Worm (Caenorhabditis elegans): Measurements from ENCODE around the gene blos-7.
"Not testable (repeated sequence)": the region's sequence is repeated elsewhere in the genome, so short reads cannot be mapped to it uniquely, and the experiment has no call there.

blos-7 gene

ce11 chrIV:3582806-3583205, at the start of gene blos-7:
Gene blos-7, minus strand, starts transcription at chrIV:3582906.
- TF ChIP-seq unc-62 (GFP tag; optimal IDR thresholded peaks at IDR 0.05) = not testable (repeated sequence)

- no peak for TF ChIP-seq unc-62 (GFP tag; optimal IDR thresholded peaks at IDR 0.05)
Observed at ce11 chrIV:3632475-3632874, 49.8 kb upstream of the blos-7 start.

- TF ChIP-seq unc-62 (GFP tag; optimal IDR thresholded peaks at IDR 0.05) = no peak
Observed at ce11 chrIV:3628896-3629641, 46.4 kb upstream of the blos-7 start.

ce11 chrIV:3626447-3626846, 43.7 kb upstream of the blos-7 start:
- TF ChIP-seq unc-62 (GFP tag; optimal IDR thresholded peaks at IDR 0.05) = no peak

- TF ChIP-seq unc-62 (GFP tag; optimal IDR thresholded peaks at IDR 0.05) = no peak
Observed at ce11 chrIV:3624597-3624996, 41.9 kb upstream of the blos-7 start, which contains the start of the genes cha-1 and unc-17. Gene cha-1, minus strand, starts transcription at chrIV:3624697. Gene unc-17, minus strand, starts transcription at chrIV:3624699.

- TF ChIP-seq unc-62 (GFP tag; optimal IDR thresholded peaks at IDR 0.05) = no peak
Observed at ce11 chrIV:3621805-3622355, 39.2 kb upstream of the blos-7 start.

ce11 chrIV:3618719-3619118, 36.0 kb upstream of the blos-7 start:
- no peak for TF ChIP-seq unc-62 (GFP tag; optimal IDR thresholded peaks at IDR 0.05)

- no peak for TF ChIP-seq unc-62 (GFP tag; optimal IDR thresholded peaks at IDR 0.05)
Observed at ce11 chrIV:3613022-3613605, 30.4 kb upstream of the blos-7 start, which contains the start of gene ltah-1.2. Gene ltah-1.2, minus strand, starts transcription at chrIV:3613072.

DNA sequence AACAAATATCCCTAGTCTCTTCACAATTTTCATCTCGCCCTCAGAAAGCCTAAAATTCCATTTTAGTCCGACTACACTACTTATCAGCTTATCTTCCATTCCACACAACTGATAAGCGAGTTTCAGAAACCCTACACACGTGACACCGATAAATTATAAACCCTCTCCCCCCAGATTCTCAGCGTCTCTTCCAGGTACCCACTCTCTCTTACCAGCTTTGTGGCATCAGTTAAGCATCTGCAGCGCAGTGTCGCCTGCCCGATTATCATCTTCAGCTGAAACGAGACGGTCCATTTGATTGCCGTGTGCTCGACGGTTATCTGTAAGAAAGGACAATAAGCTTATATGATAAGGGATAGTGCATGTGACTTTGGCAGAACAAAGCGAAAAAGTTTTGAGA, 29.1 kb upstream of the blos-7 start:
- no peak for TF ChIP-seq unc-62 (GFP tag; optimal IDR thresholded peaks at IDR 0.05)

ce11 chrIV:3610987-3611386, 28.3 kb upstream of the blos-7 start:
- no peak for TF ChIP-seq unc-62 (GFP tag; optimal IDR thresholded peaks at IDR 0.05)

- TF ChIP-seq unc-62 (GFP tag; optimal IDR thresholded peaks at IDR 0.05) = no peak
Observed at ce11 chrIV:3608547-3609222, 26.0 kb upstream of the blos-7 start.

- no peak for TF ChIP-seq unc-62 (GFP tag; optimal IDR thresholded peaks at IDR 0.05)
Observed at ce11 chrIV:3606285-3606834, 23.7 kb upstream of the blos-7 start, which contains the start of the genes Y37E11B.10 and kgb-2. Gene Y37E11B.10, minus strand, starts transcription at chrIV:3606466. Gene kgb-2, plus strand, starts transcription at chrIV:3606784.

ce11 chrIV:3604104-3604503, 21.4 kb upstream of the blos-7 start:
- no peak for TF ChIP-seq unc-62 (GFP tag; optimal IDR thresholded peaks at IDR 0.05)

ce11 chrIV:3601846-3602245, 19.1 kb upstream of the blos-7 start:
- TF ChIP-seq unc-62 (GFP tag; optimal IDR thresholded peaks at IDR 0.05) = no peak

- TF ChIP-seq unc-62 (GFP tag; optimal IDR thresholded peaks at IDR 0.05) = no peak
Observed at ce11 chrIV:3599958-3600357, 17.3 kb upstream of the blos-7 start, which contains the start of gene Y37E11B.7. Gene Y37E11B.7, minus strand, starts transcription at chrIV:3600164.

DNA sequence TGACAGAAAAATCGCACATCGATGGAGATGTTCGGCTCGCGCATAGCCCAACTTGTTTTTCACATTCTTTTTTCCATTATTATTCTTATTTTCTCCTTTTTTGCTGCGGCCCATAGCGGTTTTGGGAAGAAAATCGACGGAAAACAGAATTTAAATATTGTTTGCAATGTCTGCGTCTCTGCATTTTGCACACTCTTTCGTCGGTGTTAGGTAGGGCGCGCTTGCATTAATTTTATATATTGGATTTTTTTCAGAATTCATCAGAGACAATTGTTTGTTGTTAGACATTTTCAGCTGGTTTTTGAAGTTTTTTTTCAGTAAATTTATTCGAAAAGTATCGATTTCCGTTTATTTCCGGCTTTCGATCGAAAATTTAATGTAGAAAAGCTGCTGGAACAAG, 16.4 kb upstream of the blos-7 start, which contains the start of gene Y37E11B.6:
Gene Y37E11B.6 (minus strand): TSS at position 181 of the 400 bp plus-strand sequence.
- TF ChIP-seq unc-62 (GFP tag; optimal IDR thresholded peaks at IDR 0.05) = no peak
